Worm (Caenorhabditis elegans) whole organism, L1 larva: ENCODE results near the gene sfrp-1.
A peak's percentile ranks its signal among the peaks of the same experiment; 100 is the strongest.

ENCODE experiments used
- ceh-82 ChIP-seq, 3 experiments: fragments of 150-350 bp in 1 of 3; sonication (generic microtip) in 2 of 3; optimal IDR thresholded peaks; 2 replicates each; lab custom pipeline; 2014 to 2017; ENCODE audit warnings: missing biosample characterization in 3 of 3, missing genetic modification characterization in 3 of 3
- fkh-10 ChIP-seq: sonication (generic microtip); optimal IDR thresholded peaks from 2 replicates; lab custom pipeline; 2017; ENCODE audit warnings: missing biosample characterization, missing genetic modification reagents, missing genetic modification characterization
- lin-14 ChIP-seq: fragments of 200-800 bp; sonication (Bioruptor generic); optimal IDR thresholded peaks from 2 replicates; lab custom pipeline; 2018; ENCODE audit warnings: mild to moderate bottlenecking, missing genetic modification characterization, moderate library complexity, missing compliant biosample characterization
- lin-39 ChIP-seq: fragments of 150-350 bp; optimal IDR thresholded peaks from 2 replicates; lab custom pipeline; 2014; ENCODE audit warnings: missing biosample characterization, missing genetic modification reagents, missing genetic modification characterization
- nhr-20 ChIP-seq: sonication (generic microtip); optimal IDR thresholded peaks from 2 replicates; lab custom pipeline; 2016; ENCODE audit warnings: mild to moderate bottlenecking, missing genetic modification characterization, missing compliant biosample characterization
- nhr-47 ChIP-seq: sonication (generic microtip); optimal IDR thresholded peaks from 2 replicates; lab custom pipeline; 2016; ENCODE audit warnings: mild to moderate bottlenecking, missing genetic modification characterization, moderate library complexity, missing compliant biosample characterization
- nhr-76 ChIP-seq: sonication (generic microtip); optimal IDR thresholded peaks from 2 replicates; lab custom pipeline; 2017; ENCODE audit warnings: missing biosample characterization, missing genetic modification characterization
- unc-62 ChIP-seq: fragments of 150-350 bp; optimal IDR thresholded peaks from 2 replicates; lab custom pipeline; 2014; ENCODE audit warnings: missing biosample characterization, missing genetic modification reagents, missing genetic modification characterization

ce11 chrIV:6363604-6364003 is 38.6 kb downstream of the sfrp-1 start:
- TF ChIP-seq lin-14 (no peak), ceh-82 (tag; optimal IDR thresholded peaks at IDR 0.05; lab: Kevin White, UChicago) (no peak), unc-62 (no peak), nhr-47 (tag; lab: Kevin White, UChicago) (no peak), nhr-20 (tag; lab: Kevin White, UChicago) (no peak), nhr-76 (tag; lab: Kevin White, UChicago) (no peak), lin-39 (tag; lab: Kevin White, UChicago) (no peak), fkh-10 (peak; percentile 22)
